Worm (Caenorhabditis elegans): Measurements from ENCODE around the gene gsp-1.

ce11 chrV:10725424-10725951 lies 43.3 kb downstream of the gsp-1 start:
- TF ChIP-seq nhr-28 (tag; optimal IDR thresholded peaks at IDR 0.05) (no peak), pha-4 (tag; optimal IDR thresholded peaks at IDR 0.05) (no peak), snpc-4 (tag; optimal IDR thresholded peaks at IDR 0.05) (no peak), nhr-76 (tag; optimal IDR thresholded peaks at IDR 0.05) (no peak), unc-62 (GFP tag; optimal IDR thresholded peaks at IDR 0.05) (no peak), mep-1 (tag; optimal IDR thresholded peaks at IDR 0.05) (no peak), unc-39 (tag; optimal IDR thresholded peaks at IDR 0.05) (no peak), nhr-12 (tag; optimal IDR thresholded peaks at IDR 0.05) (no peak), ztf-11 (tag; optimal IDR thresholded peaks at IDR 0.05) (no peak)

Measured in whole organism, mixed stage, embryonic.